Fruit fly (Drosophila melanogaster): ENCODE data around the gene Cad96Ca.

- TF ChIP-seq CG8478 (optimal IDR thresholded peaks at IDR 0.05) (no peak), pan (optimal IDR thresholded peaks at IDR 0.05) (no peak), Dll (optimal IDR thresholded peaks at IDR 0.05) (no peak), usp (GFP tag; optimal IDR thresholded peaks at IDR 0.05) (no peak), psq (optimal IDR thresholded peaks at IDR 0.05) (no peak), EcR (GFP tag; optimal IDR thresholded peaks at IDR 0.05) (no peak)
Measured at dm6 chr3R:25176517-25176916, 31.6 kb downstream of the Cad96Ca start.
